Fruit fly (Drosophila melanogaster) whole organism: ENCODE data around the gene EMC2A.

Experiments used
- CG8478 ChIP-seq: fragments of >200 bp; optimal IDR thresholded peaks from 2 replicates; lab custom pipeline; 2018; ENCODE audit warnings: inconsistent platforms
- Dll ChIP-seq: fragments of >200 bp; optimal IDR thresholded peaks from 2 replicates; lab custom pipeline; 2017
- EcR ChIP-seq, 2 experiments: fragments of >200 bp; optimal IDR thresholded peaks; 2 replicates each; lab custom pipeline; 2017; ENCODE audit warnings: missing biosample characterization in 2 of 2, missing genetic modification characterization in 2 of 2, missing genetic modification reagents in 2 of 2
- pan ChIP-seq: fragments of >200 bp; optimal IDR thresholded peaks from 2 replicates; lab custom pipeline; 2017
- psq ChIP-seq: fragments of >200 bp; optimal IDR thresholded peaks from 2 replicates; lab custom pipeline; 2017
- usp ChIP-seq: fragments of >200 bp; optimal IDR thresholded peaks from 2 replicates; lab custom pipeline; 2017; ENCODE audit warnings: missing biosample characterization, missing genetic modification characterization, mixed read lengths

DNA sequence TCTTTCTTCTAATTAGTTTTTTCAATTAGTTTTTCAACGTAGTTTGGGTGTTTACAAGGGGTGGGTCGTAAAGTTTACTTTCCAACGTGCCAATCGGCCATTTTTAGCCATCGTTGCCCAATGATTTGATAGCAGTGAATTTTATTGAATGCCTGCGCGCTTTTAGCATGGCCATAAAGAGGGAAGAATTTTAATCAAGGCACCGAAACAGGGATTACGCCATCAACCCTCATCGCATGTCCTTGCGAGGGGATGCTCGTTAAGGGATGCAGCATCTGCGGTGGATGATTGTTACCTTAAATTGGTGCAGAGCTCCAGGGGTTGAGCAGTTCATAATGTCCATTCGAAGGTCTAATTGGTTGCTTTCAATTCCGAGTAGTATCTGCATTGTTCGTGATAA is 12.9 kb downstream of the EMC2A start:
- no peak for TF ChIP-seq psq (lab: Kevin White, UChicago)
- no peak for TF ChIP-seq Dll (lab: Kevin White, UChicago)
- TF ChIP-seq usp (GFP tag; lab: Kevin White, UChicago): no peak
- TF ChIP-seq EcR (GFP tag; optimal IDR thresholded peaks at IDR 0.05; lab: Kevin White, UChicago): no peak
- TF ChIP-seq pan (lab: Kevin White, UChicago): no peak
- TF ChIP-seq CG8478 (lab: Kevin White, UChicago): no peak
